Fruit fly (Drosophila melanogaster) whole organism, adult: Measurements from ENCODE around the gene Kr-h1.

Source experiments
- CG11617 ChIP-seq: fragments of 200-800 bp; sonication (Bioruptor generic); optimal IDR thresholded peaks from 2 replicates; lab custom pipeline; 2017; ENCODE audit warnings: mild to moderate bottlenecking, missing biosample characterization, missing genetic modification reagents, missing genetic modification characterization
- CG14711 ChIP-seq: fragments of 200-800 bp; sonication (Bioruptor generic); optimal IDR thresholded peaks from 2 replicates; lab custom pipeline; 2018; ENCODE audit warnings: missing biosample characterization, mild to moderate bottlenecking, missing genetic modification characterization, moderate library complexity
- CG1620 ChIP-seq: fragments of 200-800 bp; sonication (Bioruptor generic); optimal IDR thresholded peaks from 2 replicates; lab custom pipeline; 2016; ENCODE audit warnings: missing biosample characterization, missing genetic modification characterization
- CG33017 ChIP-seq: fragments of 200-800 bp; sonication (Bioruptor generic); optimal IDR thresholded peaks from 2 replicates; lab custom pipeline; 2018; ENCODE audit warnings: missing biosample characterization, mild to moderate bottlenecking, missing genetic modification characterization, moderate library complexity
- CG7101 ChIP-seq: fragments of 200-800 bp; sonication (Bioruptor generic); optimal IDR thresholded peaks from 2 replicates; lab custom pipeline; 2018; ENCODE audit warnings: missing biosample characterization, mild to moderate bottlenecking, missing genetic modification characterization, moderate library complexity
- Crg-1 ChIP-seq: fragments of 200-800 bp; sonication (Bioruptor generic); optimal IDR thresholded peaks from 2 replicates; lab custom pipeline; 2016; ENCODE audit warnings: missing biosample characterization, missing genetic modification characterization
- Hr96 ChIP-seq: fragments of 200-800 bp; sonication (Bioruptor generic); optimal IDR thresholded peaks from 2 replicates; lab custom pipeline; 2016; ENCODE audit warnings: missing biosample characterization, missing genetic modification characterization
- Mnt ChIP-seq: fragments of 200-800 bp; sonication (Bioruptor generic); optimal IDR thresholded peaks from 2 replicates; lab custom pipeline; 2016; ENCODE audit warnings: missing biosample characterization, mild to moderate bottlenecking, missing genetic modification characterization
- cic ChIP-seq: fragments of 200-800 bp; sonication (Bioruptor generic); optimal IDR thresholded peaks from 2 replicates; lab custom pipeline; 2017; ENCODE audit warnings: missing biosample characterization, mild to moderate bottlenecking, missing genetic modification characterization, moderate library complexity
- cnc ChIP-seq, 2 experiments: fragments of >200 bp; optimal IDR thresholded peaks; 2 replicates each; lab custom pipeline; 2017
- kay ChIP-seq: fragments of 200-800 bp; sonication (Bioruptor generic); peaks from one replicate; lab custom pipeline; 2016; ENCODE audit warnings: missing biosample characterization, missing genetic modification characterization, borderline replicate concordance
- ovo ChIP-seq: fragments of 200-800 bp; sonication (Bioruptor generic); optimal IDR thresholded peaks from 2 replicates; lab custom pipeline; 2016; ENCODE audit warnings: missing biosample characterization, missing genetic modification characterization

dm6 chr2L:6035155-6035554, 47.2 kb upstream of the Kr-h1 start:
- TF ChIP-seq Crg-1 (no peak), cic (GFP tag; lab: Kevin White, UChicago) (no peak), CG1620 (GFP tag; lab: Kevin White, UChicago) (no peak), Mnt (no peak), CG33017 (no peak), kay (GFP tag; lab: Kevin White, UChicago) (no peak), CG14711 (no peak), Hr96 (GFP tag; lab: Kevin White, UChicago) (no peak), CG11617 (GFP tag; lab: Kevin White, UChicago) (no peak), ovo (GFP tag; lab: Kevin White, UChicago) (no peak), cnc (optimal IDR thresholded peaks at IDR 0.05; lab: Kevin White, UChicago) (no peak), CG7101 (no peak)
